Fruit fly (Drosophila melanogaster): ENCODE measurements around the gene Saysd1.

DNA sequence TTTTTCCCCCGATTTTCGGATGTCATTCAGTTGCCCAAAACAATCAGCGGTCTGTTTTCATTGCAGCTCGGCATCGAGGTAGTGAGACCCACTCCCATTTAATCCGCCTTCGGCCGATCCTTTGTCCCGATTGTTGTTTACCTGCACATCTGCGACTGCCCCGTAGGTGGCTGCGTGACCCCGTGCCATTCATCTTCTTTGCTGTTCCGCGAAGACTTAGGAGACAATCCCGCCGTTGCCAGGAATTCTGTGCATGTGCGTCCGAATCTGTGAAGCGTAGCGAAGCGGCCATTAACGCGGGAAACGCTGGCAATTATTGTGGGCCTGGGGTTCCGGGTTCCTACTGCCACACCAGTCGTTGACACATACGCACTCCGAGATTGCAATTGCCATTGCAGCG is 42.0 kb downstream of the Saysd1 start:
- no peak for TF ChIP-seq Pif1A (GFP tag; optimal IDR thresholded peaks at IDR 0.05)
- no peak for TF ChIP-seq CG12605 (GFP tag; IDR thresholded peaks at IDR 0.05)
- TF ChIP-seq Pif1B (GFP tag; optimal IDR thresholded peaks at IDR 0.05): no peak
- no peak for TF ChIP-seq CG34367 (tag; optimal IDR thresholded peaks at IDR 0.05)
